Fruit fly (Drosophila melanogaster) S2 (cell line): ENCODE data around the gene CG14151.

Source experiments
- CG8478 ChIP-seq: fragments of >200 bp; optimal IDR thresholded peaks from 2 replicates; lab custom pipeline; 2018
- CTCF ChIP-seq, 2 experiments: fragments of >200 bp; optimal IDR thresholded peaks; 2 replicates each; lab custom pipeline; 2018

- TF ChIP-seq CG8478 (lab: Kevin White, UChicago) (no peak), CTCF (optimal IDR thresholded peaks at IDR 0.05; lab: Kevin White, UChicago) (no peak)
Measured at dm6 chr3L:10656451-10657198, 28.3 kb upstream of the CG14151 start.
